Fruit fly (Drosophila melanogaster): Measurements from ENCODE around the gene para.

The para gene

DNA sequence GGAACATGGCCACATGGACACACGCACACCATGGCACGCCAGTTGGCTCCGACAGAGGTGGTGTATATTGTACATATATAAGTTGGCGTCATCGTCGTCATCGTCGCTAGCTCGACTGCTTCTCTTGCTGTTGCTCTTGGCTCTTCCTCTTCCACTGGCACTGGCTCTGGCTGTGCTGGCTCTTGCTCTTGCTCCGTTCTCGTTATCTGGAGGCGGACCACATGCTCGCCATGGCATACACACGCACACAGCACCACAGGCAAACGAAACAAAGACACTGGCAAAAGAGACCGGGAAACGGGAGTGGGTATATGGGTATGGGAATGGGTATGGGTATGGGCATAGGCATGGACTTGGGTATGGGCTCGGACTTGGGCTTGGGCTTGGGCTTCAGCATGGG is 107.8 kb downstream of the para start (continued):
- no peak for TF ChIP-seq org-1 (GFP tag; optimal IDR thresholded peaks at IDR 0.05)
- TF ChIP-seq oc (tag; optimal IDR thresholded peaks at IDR 0.05), result no peak
- 0 out of 4 replicates have a peak, but pooled peaks have one; percentile 47 for TF ChIP-seq chinmo (GFP tag; IDR thresholded peaks at IDR 0.05; ENCODE audit: partially characterized antibody)
- no peak for TF ChIP-seq CG10565 (GFP tag; optimal IDR thresholded peaks at IDR 0.05)
- TF ChIP-seq nom (GFP tag; optimal IDR thresholded peaks at IDR 0.05), result peak; percentile 2
- no peak for TF ChIP-seq Opbp (GFP tag; IDR thresholded peaks at IDR 0.05; ENCODE audit: partially characterized antibody)
- TF ChIP-seq Hr51 (GFP tag; optimal IDR thresholded peaks at IDR 0.05), result no peak
- TF ChIP-seq CG5953 (GFP tag; IDR thresholded peaks at IDR 0.05), result no peak
- no peak for TF ChIP-seq Dip3 (GFP tag; optimal IDR thresholded peaks at IDR 0.05)
- TF ChIP-seq twi (tag; optimal IDR thresholded peaks at IDR 0.05), result peak; percentile 75
- no peak for TF ChIP-seq wek (GFP tag; optimal IDR thresholded peaks at IDR 0.05)
- no peak for TF ChIP-seq unpg (GFP tag; optimal IDR thresholded peaks at IDR 0.05)
- no peak for TF ChIP-seq Mrtf (GFP tag; IDR thresholded peaks at IDR 0.05)
- TF ChIP-seq Hr3 (GFP tag; optimal IDR thresholded peaks at IDR 0.05), result no peak

DNA sequence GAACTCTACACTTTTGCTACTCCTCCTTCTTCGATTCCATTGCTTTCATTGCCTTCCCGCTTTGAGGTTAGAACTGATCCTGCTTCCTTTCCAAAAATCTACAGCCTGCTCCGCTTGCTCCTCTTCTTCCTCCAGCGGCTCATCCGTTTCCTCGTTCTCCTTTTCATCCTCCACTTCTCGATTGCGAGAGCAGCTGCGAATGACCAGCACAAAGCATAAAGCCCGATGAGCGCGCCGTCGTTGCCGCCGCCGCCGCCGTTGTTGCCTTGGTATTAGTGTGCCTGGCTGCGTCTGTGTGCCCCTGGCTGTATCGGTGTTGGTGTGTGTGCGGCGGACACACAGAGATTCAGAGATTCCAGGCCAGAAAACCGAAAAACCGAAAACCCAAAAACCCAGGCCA is 108.6 kb downstream of the para start:
- TF ChIP-seq NC2α (GFP tag; optimal IDR thresholded peaks at IDR 0.05) (no peak), mam (GFP tag; optimal IDR thresholded peaks at IDR 0.05) (no peak), CG4820 (GFP tag; optimal IDR thresholded peaks at IDR 0.05) (no peak), bigmax (GFP tag; optimal IDR thresholded peaks at IDR 0.05) (peak; percentile 71), odd (GFP tag; optimal IDR thresholded peaks at IDR 0.05) (no peak), CkIIα-i1 (GFP tag; IDR thresholded peaks at IDR 0.05) (no peak), sob (GFP tag; IDR thresholded peaks at IDR 0.05) (no peak), Stat92E (GFP tag; optimal IDR thresholded peaks at IDR 0.05) (peak in 1 of 3 experiments; percentile 25), cg (GFP tag; optimal IDR thresholded peaks at IDR 0.05) (peak; percentile 71), CoRest (tag; optimal IDR thresholded peaks at IDR 0.05) (no peak), psq (GFP tag; optimal IDR thresholded peaks at IDR 0.05) (peak; percentile 72), chinmo (GFP tag; IDR thresholded peaks at IDR 0.05; ENCODE audit: partially characterized antibody) (no peak), CG1602 (GFP tag; optimal IDR thresholded peaks at IDR 0.05) (no peak), Med (GFP tag) (peak; percentile 35), CG12219 (GFP tag; optimal IDR thresholded peaks at IDR 0.05) (no peak), CG43689 (GFP tag; IDR thresholded peaks at IDR 0.05) (no peak), CG8765 (GFP tag; IDR thresholded peaks at IDR 0.05) (no peak), Adf1 (GFP tag; IDR thresholded peaks at IDR 0.05) (peak; percentile 56), Rx (GFP tag; IDR thresholded peaks at IDR 0.05) (no peak), Trl (optimal IDR thresholded peaks at IDR 0.05) (peak; percentile 4 to 14), Trl (GFP tag; optimal IDR thresholded peaks at IDR 0.05) (no peak), Ets65A (GFP tag) (no peak)

DNA sequence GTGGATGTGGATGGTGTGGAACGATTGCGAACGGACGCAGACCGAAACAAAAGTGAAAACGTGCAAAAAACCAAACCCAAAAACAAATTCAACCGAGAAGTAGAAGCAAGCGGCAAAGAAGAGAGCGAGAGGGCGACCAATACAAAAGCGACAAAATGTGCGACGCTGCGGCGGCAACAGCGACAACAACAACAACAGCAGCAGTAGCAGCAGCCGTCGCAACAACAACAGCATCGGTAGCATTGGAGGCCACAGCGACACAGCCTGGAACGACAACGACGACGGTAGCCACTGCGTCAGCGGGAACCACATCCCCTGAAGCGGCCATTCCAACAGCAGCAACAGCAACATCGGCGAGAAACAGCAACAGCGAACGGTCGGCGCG is 109.8 kb downstream of the para start:
- TF ChIP-seq cas (GFP tag; IDR thresholded peaks at IDR 0.05), result no peak
- no peak for TF ChIP-seq aop (GFP tag; IDR thresholded peaks at IDR 0.05)
- no peak for TF ChIP-seq HLH4C (GFP tag; IDR thresholded peaks at IDR 0.05; ENCODE audit: partially characterized antibody)
- TF ChIP-seq gro (GFP tag; optimal IDR thresholded peaks at IDR 0.05), result no peak
- TF ChIP-seq CG3163 (GFP tag; optimal IDR thresholded peaks at IDR 0.05), result no peak
- TF ChIP-seq br (optimal IDR thresholded peaks at IDR 0.05), result no peak
- TF ChIP-seq chinmo (GFP tag; IDR thresholded peaks at IDR 0.05; ENCODE audit: partially characterized antibody), result no peak
- TF ChIP-seq Adf1 (GFP tag; IDR thresholded peaks at IDR 0.05), result peak; percentile 23; the same call in 1 of the 2 replicates
- no peak for TF ChIP-seq CG15601 (tag; optimal IDR thresholded peaks at IDR 0.05)
- no peak for TF ChIP-seq Camta (GFP tag; optimal IDR thresholded peaks at IDR 0.05)
- TF ChIP-seq Drgx (GFP tag; IDR thresholded peaks at IDR 0.05), result peak; percentile 54; the same call in 1 of the 2 replicates
- no peak for TF ChIP-seq da (GFP tag; optimal IDR thresholded peaks at IDR 0.05)
- TF ChIP-seq CG10431 (GFP tag; optimal IDR thresholded peaks at IDR 0.05), result no peak
- peak; percentile 87 for TF ChIP-seq CG4360 (GFP tag; IDR thresholded peaks at IDR 0.05)
- TF ChIP-seq CoRest (tag; optimal IDR thresholded peaks at IDR 0.05), result no peak
- TF ChIP-seq PHDP (tag; optimal IDR thresholded peaks at IDR 0.05), result no peak
- TF ChIP-seq CG15479 (GFP tag; optimal IDR thresholded peaks at IDR 0.05), result no peak
- TF ChIP-seq Myb (GFP tag; optimal IDR thresholded peaks at IDR 0.05), result no peak
- no peak for TF ChIP-seq CG6654 (GFP tag; optimal IDR thresholded peaks at IDR 0.05)

Measured in whole organism, embryonic.